Worm (Caenorhabditis elegans) whole organism, L1 larva: Measurements from ENCODE around the gene F35H10.3.
A peak's percentile ranks its signal among the peaks of the same experiment; 100 is the strongest.

Experiments
- C04F5.9 ChIP-seq: sonication (generic microtip); optimal IDR thresholded peaks from 2 replicates; lab custom pipeline; 2016; ENCODE audit warnings: missing genetic modification characterization, missing compliant biosample characterization
- C34B4.2 ChIP-seq: sonication (generic microtip); optimal IDR thresholded peaks from 2 replicates; lab custom pipeline; 2017; ENCODE audit warnings: mild to moderate bottlenecking, missing genetic modification characterization, missing compliant biosample characterization
- F16B12.6 ChIP-seq: fragments of 150-350 bp; optimal IDR thresholded peaks from 2 replicates; lab custom pipeline; 2014; ENCODE audit warnings: missing biosample characterization, missing genetic modification characterization
- aha-1 ChIP-seq: fragments of 150-350 bp; optimal IDR thresholded peaks from 2 replicates; lab custom pipeline; 2014; ENCODE audit warnings: missing biosample characterization, missing genetic modification characterization
- aly-2 ChIP-seq: fragments of 150-350 bp; optimal IDR thresholded peaks from 2 replicates; lab custom pipeline; 2014; ENCODE audit warnings: missing biosample characterization, missing genetic modification characterization
- blmp-1 ChIP-seq: fragments of 150-350 bp; optimal IDR thresholded peaks from 2 replicates; lab custom pipeline; 2014; ENCODE audit warnings: missing biosample characterization, missing genetic modification characterization
- ceh-8 ChIP-seq: fragments of 200-800 bp; sonication (Bioruptor generic); optimal IDR thresholded peaks from 2 replicates; lab custom pipeline; 2018; ENCODE audit warnings: mild to moderate bottlenecking, missing genetic modification characterization, moderate library complexity, missing compliant biosample characterization
- ceh-82 ChIP-seq, 3 experiments: fragments of 150-350 bp in 1 of 3; sonication (generic microtip) in 2 of 3; optimal IDR thresholded peaks; 2 replicates each; lab custom pipeline; 2014 to 2017; ENCODE audit warnings: missing biosample characterization in 3 of 3, missing genetic modification characterization in 3 of 3
- ceh-88 ChIP-seq: fragments of 200-800 bp; sonication (Bioruptor generic); IDR thresholded peaks from 2 replicates; pipeline ENCODE4 v1.3.6; 2022; ENCODE audit warnings: missing genetic modification characterization, missing compliant biosample characterization
- dpl-1 ChIP-seq, 3 experiments: fragments of 150-350 bp in 2 of 3; sonication (generic microtip) in 1 of 3; optimal IDR thresholded peaks; 2 replicates each; lab custom pipeline; 2014 to 2017; ENCODE audit warnings: missing biosample characterization in 3 of 3, missing genetic modification characterization in 3 of 3, missing genetic modification reagents in 3 of 3
- efl-1 ChIP-seq, 4 experiments: fragments of 150-350 bp; optimal IDR thresholded peaks in 3 of 4; peaks in 1 of 4; 1 replicate in 1 of 4; 2 replicates in 3 of 4; lab custom pipeline; 2014; ENCODE audit warnings: missing biosample characterization in 2 of 4, missing genetic modification characterization in 2 of 4, missing genetic modification reagents in 2 of 4
- egl-13 ChIP-seq: sonication (generic microtip); optimal IDR thresholded peaks from 2 replicates; lab custom pipeline; 2016; ENCODE audit warnings: missing genotype, missing genetic modification reagents, missing genetic modification characterization, missing compliant biosample characterization
- egl-27 ChIP-seq, 2 experiments: fragments of 150-350 bp in 1 of 2; sonication (generic microtip); optimal IDR thresholded peaks; 3 replicates each; lab custom pipeline; 2017 to 2018; ENCODE audit warnings: missing biosample characterization in 2 of 2, missing genetic modification characterization in 2 of 2, missing genetic modification reagents in 2 of 2
- fkh-8 ChIP-seq: sonication (generic microtip); optimal IDR thresholded peaks from 2 replicates; lab custom pipeline; 2016; ENCODE audit warnings: mild to moderate bottlenecking, missing genetic modification characterization, missing compliant biosample characterization
- hlh-17 ChIP-seq: fragments of 200-800 bp; sonication (Bioruptor generic); optimal IDR thresholded peaks from 2 replicates; lab custom pipeline; 2018; ENCODE audit warnings: missing genetic modification characterization, mild to moderate bottlenecking, missing compliant biosample characterization, moderate library complexity, borderline replicate concordance
- hlh-4 ChIP-seq: sonication (generic microtip); optimal IDR thresholded peaks from 2 replicates; lab custom pipeline; 2016; ENCODE audit warnings: mild to moderate bottlenecking, missing genetic modification characterization, missing compliant biosample characterization
- hpl-2 ChIP-seq: fragments of 150-350 bp; optimal IDR thresholded peaks from 2 replicates; lab custom pipeline; 2014; ENCODE audit warnings: missing biosample characterization, missing genetic modification reagents, missing genetic modification characterization
- irx-1 ChIP-seq: sonication (generic microtip); optimal IDR thresholded peaks from 2 replicates; lab custom pipeline; 2016; ENCODE audit warnings: missing genetic modification characterization, missing compliant biosample characterization
- jun-1 ChIP-seq: fragments of 150-350 bp; optimal IDR thresholded peaks from 2 replicates; lab custom pipeline; 2014; ENCODE audit warnings: missing biosample characterization, missing genetic modification reagents, missing genetic modification characterization
- lin-14 ChIP-seq: fragments of 200-800 bp; sonication (Bioruptor generic); optimal IDR thresholded peaks from 2 replicates; lab custom pipeline; 2018; ENCODE audit warnings: mild to moderate bottlenecking, missing genetic modification characterization, moderate library complexity, missing compliant biosample characterization
- lin-15B ChIP-seq: fragments of 150-350 bp; sonication (generic microtip); optimal IDR thresholded peaks from 3 replicates; lab custom pipeline; 2014; ENCODE audit warnings: missing biosample characterization, missing genetic modification characterization
- lin-35 ChIP-seq, 2 experiments: fragments of 150-350 bp; optimal IDR thresholded peaks; 2 replicates each; lab custom pipeline; 2014; ENCODE audit warnings: missing biosample characterization in 2 of 2, missing genetic modification characterization in 2 of 2, missing genetic modification reagents in 2 of 2
- lir-3 ChIP-seq: sonication (generic microtip); optimal IDR thresholded peaks from 2 replicates; lab custom pipeline; 2016; ENCODE audit warnings: mild to moderate bottlenecking, missing genetic modification characterization, moderate library complexity, missing compliant biosample characterization; ENCODE audit not compliant: poor library complexity
- lsy-2 ChIP-seq, 2 experiments: fragments of 150-350 bp; optimal IDR thresholded peaks; 2 replicates each; lab custom pipeline; 2014; ENCODE audit warnings: missing biosample characterization in 2 of 2, missing genetic modification characterization in 2 of 2
- mef-2 ChIP-seq: fragments of 150-350 bp; optimal IDR thresholded peaks from 2 replicates; lab custom pipeline; 2014; ENCODE audit warnings: missing biosample characterization, missing genetic modification characterization
- mep-1 ChIP-seq: fragments of 150-350 bp; optimal IDR thresholded peaks from 2 replicates; lab custom pipeline; 2014; ENCODE audit warnings: missing biosample characterization, missing genetic modification characterization
- nhr-12 ChIP-seq: sonication (generic microtip); optimal IDR thresholded peaks from 2 replicates; lab custom pipeline; 2017; ENCODE audit warnings: missing biosample characterization, missing genetic modification characterization
- nhr-20 ChIP-seq: sonication (generic microtip); optimal IDR thresholded peaks from 2 replicates; lab custom pipeline; 2016; ENCODE audit warnings: mild to moderate bottlenecking, missing genetic modification characterization, missing compliant biosample characterization
- nhr-237 ChIP-seq: fragments of 150-350 bp; optimal IDR thresholded peaks from 2 replicates; lab custom pipeline; 2014; ENCODE audit warnings: missing biosample characterization, missing genetic modification characterization
- nhr-47 ChIP-seq: sonication (generic microtip); optimal IDR thresholded peaks from 2 replicates; lab custom pipeline; 2016; ENCODE audit warnings: mild to moderate bottlenecking, missing genetic modification characterization, moderate library complexity, missing compliant biosample characterization
- nhr-71 ChIP-seq: sonication (generic microtip); optimal IDR thresholded peaks from 2 replicates; lab custom pipeline; 2016; ENCODE audit warnings: mild to moderate bottlenecking, missing genetic modification characterization, moderate library complexity, missing compliant biosample characterization
- nhr-76 ChIP-seq: sonication (generic microtip); optimal IDR thresholded peaks from 2 replicates; lab custom pipeline; 2017; ENCODE audit warnings: missing biosample characterization, missing genetic modification characterization
- nhr-77 ChIP-seq: fragments of 150-350 bp; optimal IDR thresholded peaks from 2 replicates; lab custom pipeline; 2014; ENCODE audit warnings: missing biosample characterization, missing genetic modification characterization
- nhr-84 ChIP-seq: sonication (generic microtip); optimal IDR thresholded peaks from 2 replicates; lab custom pipeline; 2017; ENCODE audit warnings: missing biosample characterization, missing genetic modification characterization
- pag-3 ChIP-seq: sonication (generic microtip); optimal IDR thresholded peaks from 2 replicates; lab custom pipeline; 2017; ENCODE audit warnings: missing genetic modification characterization, mild to moderate bottlenecking, missing compliant biosample characterization, antibody characterized with exemption, borderline replicate concordance; ENCODE audit not compliant: insufficient read depth
- rnt-1 ChIP-seq: sonication (generic microtip); optimal IDR thresholded peaks from 2 replicates; lab custom pipeline; 2016; ENCODE audit warnings: mild to moderate bottlenecking, missing genetic modification characterization, moderate library complexity, missing compliant biosample characterization
- snu-23 ChIP-seq: sonication (generic microtip); optimal IDR thresholded peaks from 2 replicates; lab custom pipeline; 2016; ENCODE audit warnings: missing genetic modification characterization, missing compliant biosample characterization
- sox-4 ChIP-seq: sonication (generic microtip); optimal IDR thresholded peaks from 2 replicates; lab custom pipeline; 2016; ENCODE audit warnings: missing genetic modification characterization, missing compliant biosample characterization
- sptf-1 ChIP-seq: fragments of 150-350 bp; optimal IDR thresholded peaks from 2 replicates; lab custom pipeline; 2014; ENCODE audit warnings: missing biosample characterization, missing genetic modification characterization
- swsn-7 ChIP-seq: sonication (generic microtip); optimal IDR thresholded peaks from 2 replicates; lab custom pipeline; 2016; ENCODE audit warnings: missing genetic modification characterization, missing compliant biosample characterization
- tbx-2 ChIP-seq: sonication (generic microtip); optimal IDR thresholded peaks from 2 replicates; lab custom pipeline; 2016; ENCODE audit warnings: missing genetic modification characterization, missing compliant biosample characterization
- unc-130 ChIP-seq: fragments of 150-350 bp; optimal IDR thresholded peaks from 2 replicates; lab custom pipeline; 2017; ENCODE audit warnings: missing biosample characterization, missing genetic modification characterization, inconsistent platforms
- unc-30 ChIP-seq: sonication (generic microtip); optimal IDR thresholded peaks from 2 replicates; lab custom pipeline; 2017; ENCODE audit warnings: missing biosample characterization, missing genetic modification characterization
- unc-62 ChIP-seq: fragments of 150-350 bp; optimal IDR thresholded peaks from 2 replicates; lab custom pipeline; 2014; ENCODE audit warnings: missing biosample characterization, missing genetic modification reagents, missing genetic modification characterization
- unc-98 ChIP-seq: fragments of 200-800 bp; sonication (Bioruptor generic); IDR thresholded peaks from 2 replicates; pipeline ENCODE4 v1.3.6; 2022; ENCODE audit warnings: missing genetic modification characterization, missing compliant biosample characterization
- zag-1 ChIP-seq: fragments of 150-350 bp; optimal IDR thresholded peaks from 2 replicates; lab custom pipeline; 2014; ENCODE audit warnings: missing biosample characterization, missing genetic modification characterization
- ztf-11 ChIP-seq, 2 experiments: sonication (generic microtip); optimal IDR thresholded peaks; 2 replicates each; lab custom pipeline; 2016 to 2017; ENCODE audit warnings: missing genetic modification characterization in 2 of 2, missing biosample characterization in 1 of 2, missing compliant biosample characterization in 1 of 2

Gene F35H10.3

DNA sequence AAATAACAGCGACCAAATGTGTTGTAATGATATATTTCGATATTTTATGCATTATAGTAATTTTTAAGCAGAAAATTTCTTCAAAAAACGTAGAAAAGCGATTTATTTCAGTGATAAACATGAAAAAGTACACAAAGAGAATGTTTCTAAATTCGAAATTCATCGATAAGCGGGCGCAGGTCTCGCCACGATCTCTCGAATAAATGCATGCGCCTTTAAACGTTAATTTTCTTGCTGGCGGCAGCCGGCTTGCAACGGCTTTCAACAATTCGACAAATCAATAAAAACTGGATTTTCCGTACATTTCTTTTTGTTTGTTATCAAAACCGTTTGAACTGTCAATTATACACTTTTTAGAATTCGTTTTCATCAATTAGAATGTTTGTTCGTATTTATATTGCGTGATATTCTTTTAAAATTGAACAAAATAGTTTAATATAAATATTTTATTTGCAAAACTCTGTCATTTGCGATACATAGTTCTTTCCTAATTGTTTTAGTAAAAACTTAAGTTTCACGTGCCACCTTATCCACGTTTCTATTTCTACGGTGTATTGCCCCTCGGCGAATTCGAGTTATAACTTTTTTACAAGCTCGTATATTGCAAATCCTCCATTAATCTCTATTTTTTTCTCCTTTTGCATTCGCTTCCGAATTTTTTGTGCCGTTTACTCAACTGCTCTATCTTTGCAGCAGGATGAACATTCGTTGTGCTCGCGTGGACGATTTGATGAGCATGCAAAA is 36.0 kb upstream of the F35H10.3 start, which contains the start of gene daf-31 (continued):
- TF ChIP-seq nhr-77 (tag; lab: Kevin White, UChicago) = no peak
- peak; percentile 33 for TF ChIP-seq irx-1
- TF ChIP-seq nhr-76 (tag; lab: Kevin White, UChicago) = no peak
- TF ChIP-seq egl-13 (tag; lab: Kevin White, UChicago) = no peak
- no peak for TF ChIP-seq unc-98
- no peak for TF ChIP-seq hpl-2
- TF ChIP-seq swsn-7 (tag; lab: Kevin White, UChicago) = peak; percentile 50
- no peak for TF ChIP-seq aly-2 (tag; lab: Kevin White, UChicago)
- TF ChIP-seq tbx-2 (tag; lab: Kevin White, UChicago) = peak; percentile 18
- no peak for TF ChIP-seq pag-3 (tag; lab: Kevin White, UChicago)
- TF ChIP-seq fkh-8 (tag; lab: Kevin White, UChicago) = no peak
- no peak for TF ChIP-seq egl-27 (tag; optimal IDR thresholded peaks at IDR 0.05; lab: Kevin White, UChicago)
- no peak for TF ChIP-seq ceh-88 (GFP tag; lab: Robert Waterston, UW)
- TF ChIP-seq nhr-84 (tag; lab: Kevin White, UChicago) = no peak
- TF ChIP-seq nhr-71 (tag; lab: Kevin White, UChicago) = peak; percentile 53
- peak; percentile 18 for TF ChIP-seq lin-15B
- peak; percentile 45 for TF ChIP-seq nhr-47 (tag; lab: Kevin White, UChicago)
- TF ChIP-seq jun-1 (tag; lab: Kevin White, UChicago) = peak; percentile 5
- TF ChIP-seq efl-1 (optimal IDR thresholded peaks at IDR 0.05; lab: Kevin White, UChicago) = peak; percentile 72 to 73
- peak; percentile 68 to 96 for TF ChIP-seq efl-1 (GFP tag; optimal IDR thresholded peaks at IDR 0.05 in 1 of 2; lab: Kevin White, UChicago)
- TF ChIP-seq F16B12.6 = peak; percentile 34
- no peak for TF ChIP-seq zag-1 (tag; lab: Kevin White, UChicago)
- TF ChIP-seq aha-1 (tag; lab: Kevin White, UChicago) = no peak
- no peak for TF ChIP-seq sox-4
- TF ChIP-seq nhr-237 = no peak
- TF ChIP-seq nhr-12 (tag; lab: Kevin White, UChicago) = no peak
- TF ChIP-seq lir-3 (tag; lab: Kevin White, UChicago) = no peak
- TF ChIP-seq snu-23 (GFP tag; lab: Kevin White, UChicago) = peak; percentile 65
- no peak for TF ChIP-seq unc-30
- peak; percentile 69 for TF ChIP-seq mep-1 (tag; lab: Kevin White, UChicago)
- no peak for TF ChIP-seq sptf-1 (tag; lab: Kevin White, UChicago)
- no peak for TF ChIP-seq ceh-8 (GFP tag; lab: Kevin White, UChicago)
- peak; percentile 61 for TF ChIP-seq nhr-20 (tag; lab: Kevin White, UChicago)
- peak in 2 of 3 experiments; percentile 36 to 72 for TF ChIP-seq ceh-82 (tag; optimal IDR thresholded peaks at IDR 0.05; lab: Kevin White, UChicago)
- peak; percentile 50 to 78 (median 64) for TF ChIP-seq dpl-1 (GFP tag; optimal IDR thresholded peaks at IDR 0.05; lab: Kevin White, UChicago)
- no peak for TF ChIP-seq unc-62
- TF ChIP-seq lin-14 = no peak
- TF ChIP-seq lin-35 (GFP tag; optimal IDR thresholded peaks at IDR 0.05; lab: Kevin White, UChicago) = peak; percentile 71 to 83
- TF ChIP-seq hlh-17 (GFP tag; lab: Kevin White, UChicago) = no peak
- no peak for TF ChIP-seq mef-2 (tag; lab: Kevin White, UChicago)
- no peak for TF ChIP-seq ztf-11 (tag; optimal IDR thresholded peaks at IDR 0.05; lab: Kevin White, UChicago)
- TF ChIP-seq hlh-4 (tag; lab: Kevin White, UChicago) = no peak
- peak; percentile 39 for TF ChIP-seq rnt-1 (tag; lab: Kevin White, UChicago)
- TF ChIP-seq C04F5.9 (tag; lab: Kevin White, UChicago) = no peak
- TF ChIP-seq blmp-1 (tag; lab: Kevin White, UChicago) = peak; percentile 69
- TF ChIP-seq unc-130 (tag; lab: Kevin White, UChicago) = no peak
- TF ChIP-seq C34B4.2 = no peak
- TF ChIP-seq lsy-2 (tag; optimal IDR thresholded peaks at IDR 0.05; lab: Kevin White, UChicago) = peak; percentile 64 to 86
